Fruit fly (Drosophila melanogaster) whole organism, embryonic: ENCODE data around the gene CG14401.

Source experiments
- B-H2 ChIP-seq: fragments of 200-800 bp; sonication (Bioruptor generic); optimal IDR thresholded peaks from 2 replicates; lab custom pipeline; 2018; ENCODE audit warnings: missing biosample characterization, mild to moderate bottlenecking, missing genetic modification characterization
- CG1024 ChIP-seq: fragments of 200-800 bp; sonication (Bioruptor generic); IDR thresholded peaks from 2 replicates; pipeline ENCODE4 v1.3.6; 2022; ENCODE audit warnings: missing biosample characterization, missing genetic modification characterization
- CG10431 ChIP-seq: fragments of 200-800 bp; sonication (Bioruptor generic); optimal IDR thresholded peaks from 3 replicates; lab custom pipeline; 2018; ENCODE audit warnings: missing biosample characterization, mild to moderate bottlenecking, missing genetic modification characterization
- CG12071 ChIP-seq: fragments of 200-800 bp; sonication (Bioruptor generic); optimal IDR thresholded peaks from 3 replicates; lab custom pipeline; 2018; ENCODE audit warnings: missing biosample characterization, mild to moderate bottlenecking, missing genetic modification characterization
- CG12219 ChIP-seq: fragments of 200-800 bp; sonication (Bioruptor generic); optimal IDR thresholded peaks from 3 replicates; lab custom pipeline; 2018; ENCODE audit warnings: missing biosample characterization, mild to moderate bottlenecking, missing genetic modification characterization
- CG13296 ChIP-seq: fragments of 200-800 bp; sonication (Bioruptor generic); optimal IDR thresholded peaks from 3 replicates; lab custom pipeline; 2018; ENCODE audit warnings: missing biosample characterization, mild to moderate bottlenecking, missing genetic modification characterization
- CG15696 ChIP-seq: fragments of 200-800 bp; sonication (Bioruptor generic); optimal IDR thresholded peaks from 2 replicates; lab custom pipeline; 2019; ENCODE audit warnings: missing biosample characterization, mild to moderate bottlenecking, missing genetic modification characterization, moderate library complexity
- CG17385 ChIP-seq: fragments of 200-800 bp; sonication (Bioruptor generic); optimal IDR thresholded peaks from 3 replicates; lab custom pipeline; 2018; ENCODE audit warnings: missing biosample characterization, mild to moderate bottlenecking, missing genetic modification characterization
- CG17568 ChIP-seq: fragments of 200-800 bp; sonication (Bioruptor generic); optimal IDR thresholded peaks from 2 replicates; lab custom pipeline; 2018; ENCODE audit warnings: missing biosample characterization, mild to moderate bottlenecking, missing genetic modification characterization, moderate library complexity
- CG17612 ChIP-seq: fragments of 200-800 bp; sonication (Bioruptor generic); IDR thresholded peaks from 2 replicates; pipeline ENCODE4 v1.3.6; 2022; ENCODE audit warnings: missing biosample characterization, missing genetic modification characterization
- CG17802 ChIP-seq: fragments of 200-800 bp; sonication (Bioruptor generic); optimal IDR thresholded peaks from 2 replicates; lab custom pipeline; 2018; ENCODE audit warnings: missing biosample characterization, mild to moderate bottlenecking, missing genetic modification characterization, moderate library complexity
- CG18599 ChIP-seq: fragments of 200-800 bp; sonication (Bioruptor generic); optimal IDR thresholded peaks from 3 replicates; lab custom pipeline; 2017; ENCODE audit warnings: missing biosample characterization, missing genetic modification characterization, mild to moderate bottlenecking, moderate library complexity, missing genetic modification reagents
- CG2889 ChIP-seq: fragments of 200-800 bp; sonication (Bioruptor generic); IDR thresholded peaks from 3 replicates; pipeline ENCODE4 v1.3.6; 2022; ENCODE audit warnings: missing biosample characterization, missing genetic modification characterization
- CG31441 ChIP-seq: fragments of 200-800 bp; sonication (Bioruptor generic); IDR thresholded peaks from 2 replicates; pipeline ENCODE4 v1.3.6; 2022; ENCODE audit warnings: missing biosample characterization, missing genetic modification characterization
- CG3281 ChIP-seq: fragments of 200-800 bp; sonication (Bioruptor generic); optimal IDR thresholded peaks from 3 replicates; lab custom pipeline; 2017; ENCODE audit warnings: missing biosample characterization, mild to moderate bottlenecking, missing genetic modification characterization
- CG4328 ChIP-seq: fragments of 200-800 bp; sonication (Bioruptor generic); optimal IDR thresholded peaks from 3 replicates; lab custom pipeline; 2017; ENCODE audit warnings: missing biosample characterization, missing genetic modification reagents, missing genetic modification characterization
- CG6175 ChIP-seq: fragments of 200-800 bp; sonication (Bioruptor generic); IDR thresholded peaks from 3 replicates; pipeline ENCODE4 v1.3.6; 2022; ENCODE audit warnings: missing biosample characterization, missing genetic modification characterization
- CG6254 ChIP-seq: fragments of 200-800 bp; sonication (Bioruptor generic); optimal IDR thresholded peaks from 3 replicates; lab custom pipeline; 2017; ENCODE audit warnings: mild to moderate bottlenecking, missing biosample characterization, missing genetic modification reagents, missing genetic modification characterization
- CG6765 ChIP-seq: fragments of 200-800 bp; sonication (Bioruptor generic); optimal IDR thresholded peaks from 3 replicates; lab custom pipeline; 2017; ENCODE audit warnings: missing biosample characterization, mild to moderate bottlenecking, missing genetic modification characterization
- CG6813 ChIP-seq: fragments of 200-800 bp; sonication (Bioruptor generic); optimal IDR thresholded peaks from 2 replicates; lab custom pipeline; 2017; ENCODE audit warnings: missing biosample characterization, missing genetic modification characterization, mild to moderate bottlenecking, moderate library complexity, missing genetic modification reagents
- CG7987 ChIP-seq: fragments of 200-800 bp; sonication (Bioruptor generic); optimal IDR thresholded peaks from 2 replicates; lab custom pipeline; 2018; ENCODE audit warnings: missing biosample characterization, mild to moderate bottlenecking, missing genetic modification characterization, moderate library complexity
- CG8089 ChIP-seq: fragments of 200-800 bp; sonication (Bioruptor generic); optimal IDR thresholded peaks from 3 replicates; lab custom pipeline; 2016; ENCODE audit warnings: missing biosample characterization, missing genetic modification characterization
- CG8290 ChIP-seq, 3 experiments: fragments of 200-800 bp; sonication (Bioruptor generic); optimal IDR thresholded peaks; 2 replicates each; lab custom pipeline; 2016 to 2019; ENCODE audit warnings: missing biosample characterization in 3 of 3, missing genetic modification characterization in 3 of 3, mild to moderate bottlenecking in 2 of 3, moderate library complexity in 1 of 3
- Deaf1 ChIP-seq: fragments of 200-800 bp; optimal IDR thresholded peaks from 3 replicates; lab custom pipeline; 2019; ENCODE audit warnings: missing biosample characterization, mild to moderate bottlenecking, missing genetic modification characterization, moderate library complexity
- Fer1 ChIP-seq: fragments of 200-800 bp; sonication (Bioruptor generic); optimal IDR thresholded peaks from 2 replicates; lab custom pipeline; 2017; ENCODE audit warnings: missing biosample characterization, mild to moderate bottlenecking, missing genetic modification characterization
- H2.0 ChIP-seq: fragments of 200-800 bp; sonication (Bioruptor generic); IDR thresholded peaks from 2 replicates; pipeline ENCODE4 v1.3.6; 2022; ENCODE audit warnings: missing biosample characterization, missing genetic modification characterization
- HLHmδ ChIP-seq: fragments of 200-800 bp; sonication (Bioruptor generic); optimal IDR thresholded peaks from 2 replicates; lab custom pipeline; 2018; ENCODE audit warnings: missing biosample characterization, mild to moderate bottlenecking, missing genetic modification characterization, moderate library complexity
- Hmr ChIP-seq: fragments of 200-800 bp; sonication (Bioruptor generic); optimal IDR thresholded peaks from 3 replicates; lab custom pipeline; 2017; ENCODE audit warnings: mild to moderate bottlenecking, missing biosample characterization, missing genetic modification reagents, missing genetic modification characterization
- Hr51 ChIP-seq, 2 experiments: fragments of 200-800 bp; sonication (Bioruptor generic); optimal IDR thresholded peaks; 2 replicates in 1 of 2; 3 replicates in 1 of 2; lab custom pipeline; 2016 to 2018; ENCODE audit warnings: missing biosample characterization in 2 of 2, missing genetic modification characterization in 2 of 2, mild to moderate bottlenecking in 1 of 2, moderate library complexity in 1 of 2
- MBD-R2 ChIP-seq: fragments of 200-800 bp; sonication (Bioruptor generic); IDR thresholded peaks from 2 replicates; pipeline ENCODE4 v1.3.6; 2022; ENCODE audit warnings: missing biosample characterization, missing genetic modification characterization
- Med ChIP-seq: fragments of 200-800 bp; sonication (Bioruptor generic); peaks from one replicate; lab custom pipeline; 2016; ENCODE audit warnings: missing biosample characterization, missing genetic modification characterization, mild to moderate bottlenecking, inconsistent platforms, moderate library complexity
- Meics ChIP-seq: fragments of 200-800 bp; sonication (Bioruptor generic); optimal IDR thresholded peaks from 2 replicates; lab custom pipeline; 2017; ENCODE audit warnings: missing biosample characterization, mild to moderate bottlenecking, missing genetic modification characterization
- NfI ChIP-seq: fragments of 200-800 bp; sonication (Bioruptor generic); optimal IDR thresholded peaks from 3 replicates; lab custom pipeline; 2018; ENCODE audit warnings: missing biosample characterization, mild to moderate bottlenecking, missing genetic modification characterization, moderate library complexity
- Oaz ChIP-seq: fragments of 200-800 bp; sonication (Bioruptor generic); IDR thresholded peaks from 2 replicates; pipeline ENCODE4 v1.3.6; 2022; ENCODE audit warnings: missing biosample characterization, missing genetic modification characterization
- PHDP ChIP-seq: fragments of 200-800 bp; sonication (Bioruptor generic); optimal IDR thresholded peaks from 3 replicates; lab custom pipeline; 2018; ENCODE audit warnings: missing biosample characterization, mild to moderate bottlenecking, missing genetic modification characterization, moderate library complexity
- Rfx ChIP-seq: fragments of 200-800 bp; sonication (Bioruptor generic); IDR thresholded peaks from 2 replicates; pipeline ENCODE4 v1.3.6; 2022; ENCODE audit warnings: missing biosample characterization, missing genetic modification characterization
- Ssrp ChIP-seq: fragments of 200-800 bp; sonication (Bioruptor generic); optimal IDR thresholded peaks from 2 replicates; lab custom pipeline; 2018; ENCODE audit warnings: missing biosample characterization, mild to moderate bottlenecking, missing genetic modification characterization, moderate library complexity
- bcd ChIP-seq: fragments of 200-800 bp; sonication (Bioruptor generic); optimal IDR thresholded peaks from 2 replicates; lab custom pipeline; 2017; ENCODE audit warnings: missing biosample characterization, mild to moderate bottlenecking, missing genetic modification characterization
- cad ChIP-seq: fragments of >200 bp; optimal IDR thresholded peaks from 2 replicates; lab custom pipeline; 2017; ENCODE audit warnings: missing biosample characterization, missing genetic modification characterization
- dati ChIP-seq: fragments of 200-800 bp; sonication (Bioruptor generic); IDR thresholded peaks from 2 replicates; pipeline ENCODE4 v1.3.6; 2022; ENCODE audit warnings: missing biosample characterization, missing genetic modification characterization
- dysf ChIP-seq: fragments of 200-800 bp; sonication (Bioruptor generic); IDR thresholded peaks from 3 replicates; pipeline ENCODE4 v1.3.6; 2022; ENCODE audit warnings: missing biosample characterization, missing genetic modification characterization
- h ChIP-seq: fragments of >200 bp; optimal IDR thresholded peaks from 2 replicates; lab custom pipeline; 2017
- luna ChIP-seq: fragments of 200-800 bp; sonication (Bioruptor generic); optimal IDR thresholded peaks from 2 replicates; lab custom pipeline; 2016; ENCODE audit warnings: missing biosample characterization, missing genetic modification characterization
- mirr ChIP-seq: fragments of 200-800 bp; sonication (Bioruptor generic); optimal IDR thresholded peaks from 3 replicates; lab custom pipeline; 2018; ENCODE audit warnings: missing biosample characterization, mild to moderate bottlenecking, missing genetic modification characterization
- schlank ChIP-seq: fragments of 200-800 bp; sonication (Bioruptor generic); optimal IDR thresholded peaks from 2 replicates; lab custom pipeline; 2018; ENCODE audit warnings: missing biosample characterization, mild to moderate bottlenecking, missing genetic modification characterization
- so ChIP-seq: fragments of 200-800 bp; sonication (Bioruptor generic); IDR thresholded peaks from 3 replicates; pipeline ENCODE4 v1.3.6; 2022; ENCODE audit warnings: missing biosample characterization, missing genetic modification characterization
- sug ChIP-seq: fragments of 200-800 bp; optimal IDR thresholded peaks from 2 replicates; lab custom pipeline; 2019; ENCODE audit warnings: missing biosample characterization, mild to moderate bottlenecking, missing genetic modification characterization, moderate library complexity
- unpg ChIP-seq: fragments of 200-800 bp; sonication (Bioruptor generic); optimal IDR thresholded peaks from 3 replicates; lab custom pipeline; 2018; ENCODE audit warnings: missing biosample characterization, mild to moderate bottlenecking, missing genetic modification characterization, moderate library complexity
- z ChIP-seq: fragments of 200-800 bp; sonication (Bioruptor generic); IDR thresholded peaks from 3 replicates; pipeline ENCODE4 v1.3.6; 2022; ENCODE audit warnings: missing biosample characterization, missing genetic modification characterization

CG14401 gene

dm6 chr2L:20840462-20841038 is 29.1 kb upstream of the CG14401 start, which contains the start of gene CG31676:
Gene CG31676 (plus strand): TSS chr2L:20840750.
- TF ChIP-seq CG6765 (GFP tag; lab: Kevin White, UChicago) (peak; percentile 40), CG12219 (GFP tag; lab: Kevin White, UChicago) (peak; percentile 34), sug (peak; percentile 4), Meics (GFP tag; lab: Kevin White, UChicago) (peak; percentile 52), CG17802 (tag; lab: Kevin White, UChicago) (no peak), CG6254 (GFP tag; lab: Kevin White, UChicago) (no peak), dati (no peak), CG8089 (GFP tag; lab: Kevin White, UChicago) (no peak), unpg (GFP tag; lab: Kevin White, UChicago) (no peak), PHDP (tag; lab: Kevin White, UChicago) (peak; percentile 30), CG31441 (GFP tag; lab: Robert Waterston, UW) (0 out of 2 replicates have a peak, but pooled peaks have one; percentile 6), h (lab: Kevin White, UChicago) (no peak), B-H2 (GFP tag; lab: Kevin White, UChicago) (peak; percentile 73), schlank (peak; percentile 52), so (GFP tag; lab: Robert Waterston, UW) (0 out of 3 replicates have a peak, but pooled peaks have one; percentile 21), CG6175 (GFP tag; lab: Robert Waterston, UW) (0 out of 3 replicates have a peak, but pooled peaks have one; percentile 23), Fer1 (GFP tag; lab: Kevin White, UChicago) (peak; percentile 78), mirr (GFP tag; lab: Kevin White, UChicago) (peak; percentile 69), cad (GFP tag; lab: Kevin White, UChicago) (no peak), HLHmδ (peak; percentile 1), CG3281 (peak; percentile 56), Ssrp (tag; lab: Kevin White, UChicago) (no peak), CG7987 (GFP tag; lab: Kevin White, UChicago) (peak; percentile 53), CG18599 (peak; percentile 47), CG12071 (peak; percentile 47), dysf (GFP tag; lab: Robert Waterston, UW) (peak; percentile 29; the same call in 1 of the 3 replicates), NfI (GFP tag; lab: Kevin White, UChicago) (peak; percentile 10), Oaz (GFP tag; lab: Robert Waterston, UW) (no peak), CG2889 (GFP tag; lab: Robert Waterston, UW) (no peak), Deaf1 (tag; lab: Kevin White, UChicago) (peak; percentile 41), CG17568 (GFP tag; lab: Kevin White, UChicago) (peak; percentile 33), CG17385 (peak; percentile 12), CG8290 (GFP tag; optimal IDR thresholded peaks at IDR 0.05; lab: Kevin White, UChicago) (no peak), CG8290 (tag; optimal IDR thresholded peaks at IDR 0.05; lab: Kevin White, UChicago) (no peak), CG4328 (GFP tag; lab: Kevin White, UChicago) (peak; percentile 16), H2.0 (GFP tag; lab: Robert Waterston, UW) (no peak), Med (GFP tag; lab: Kevin White, UChicago) (peak; percentile 78), CG6813 (GFP tag; lab: Kevin White, UChicago) (peak; percentile 57), CG15696 (tag; lab: Kevin White, UChicago) (no peak), CG17612 (GFP tag; lab: Robert Waterston, UW) (0 out of 2 replicates have a peak, but pooled peaks have one; percentile 23), luna (peak; percentile 46), bcd (no peak), CG13296 (peak; percentile 48), Hmr (GFP tag; lab: Kevin White, UChicago) (peak; percentile 53), CG1024 (GFP tag; lab: Robert Waterston, UW) (no peak), Rfx (peak; percentile 51; the same call in 1 of the 2 replicates), Hr51 (GFP tag; optimal IDR thresholded peaks at IDR 0.05; lab: Kevin White, UChicago) (no peak), z (GFP tag; lab: Robert Waterston, UW) (peak; percentile 74), CG10431 (GFP tag; lab: Kevin White, UChicago) (no peak), MBD-R2 (GFP tag; lab: Robert Waterston, UW) (no peak)
